Worm (Caenorhabditis elegans) whole organism, L1 larva: Measurements from ENCODE around the gene T05A10.6.

ENCODE experiments used
- aly-2 ChIP-seq: fragments of 150-350 bp; optimal IDR thresholded peaks from 2 replicates; lab custom pipeline; 2014; ENCODE audit warnings: missing biosample characterization, missing genetic modification characterization
- blmp-1 ChIP-seq: fragments of 150-350 bp; optimal IDR thresholded peaks from 2 replicates; lab custom pipeline; 2014; ENCODE audit warnings: missing biosample characterization, missing genetic modification characterization
- ceh-63 ChIP-seq: fragments of 200-800 bp; sonication (Bioruptor generic); optimal IDR thresholded peaks from 2 replicates; lab custom pipeline; 2018; ENCODE audit warnings: mild to moderate bottlenecking, missing genetic modification characterization, missing compliant biosample characterization
- ceh-8 ChIP-seq: fragments of 200-800 bp; sonication (Bioruptor generic); optimal IDR thresholded peaks from 2 replicates; lab custom pipeline; 2018; ENCODE audit warnings: mild to moderate bottlenecking, missing genetic modification characterization, moderate library complexity, missing compliant biosample characterization
- ceh-82 ChIP-seq, 3 experiments: fragments of 150-350 bp in 1 of 3; sonication (generic microtip) in 2 of 3; optimal IDR thresholded peaks; 2 replicates each; lab custom pipeline; 2014 to 2017; ENCODE audit warnings: missing biosample characterization in 3 of 3, missing genetic modification characterization in 3 of 3
- dpl-1 ChIP-seq, 3 experiments: fragments of 150-350 bp in 2 of 3; sonication (generic microtip) in 1 of 3; optimal IDR thresholded peaks; 2 replicates each; lab custom pipeline; 2014 to 2017; ENCODE audit warnings: missing biosample characterization in 3 of 3, missing genetic modification characterization in 3 of 3, missing genetic modification reagents in 3 of 3
- dsc-1 ChIP-seq: sonication (generic microtip); optimal IDR thresholded peaks from 2 replicates; lab custom pipeline; 2016; ENCODE audit warnings: mild to moderate bottlenecking, missing genetic modification characterization, missing compliant biosample characterization
- efl-1 ChIP-seq, 4 experiments: fragments of 150-350 bp; optimal IDR thresholded peaks in 3 of 4; peaks in 1 of 4; 1 replicate in 1 of 4; 2 replicates in 3 of 4; lab custom pipeline; 2014; ENCODE audit warnings: missing biosample characterization in 2 of 4, missing genetic modification characterization in 2 of 4, missing genetic modification reagents in 2 of 4
- efl-3 ChIP-seq: fragments of 200-800 bp; sonication (Bioruptor generic); optimal IDR thresholded peaks from 2 replicates; lab custom pipeline; 2018; ENCODE audit warnings: mild to moderate bottlenecking, missing genetic modification characterization, missing compliant biosample characterization
- egl-13 ChIP-seq: sonication (generic microtip); optimal IDR thresholded peaks from 2 replicates; lab custom pipeline; 2016; ENCODE audit warnings: missing genotype, missing genetic modification reagents, missing genetic modification characterization, missing compliant biosample characterization
- egl-27 ChIP-seq, 2 experiments: fragments of 150-350 bp in 1 of 2; sonication (generic microtip); optimal IDR thresholded peaks; 3 replicates each; lab custom pipeline; 2017 to 2018; ENCODE audit warnings: missing biosample characterization in 2 of 2, missing genetic modification characterization in 2 of 2, missing genetic modification reagents in 2 of 2
- elt-3 ChIP-seq, 6 experiments: fragments of 150-350 bp in 1 of 6; sonication (generic microtip); optimal IDR thresholded peaks; 2 replicates each; lab custom pipeline; 2017 to 2018; ENCODE audit warnings: missing biosample characterization in 6 of 6, missing genetic modification characterization in 6 of 6, inconsistent platforms in 1 of 6
- fkh-10 ChIP-seq: sonication (generic microtip); optimal IDR thresholded peaks from 2 replicates; lab custom pipeline; 2017; ENCODE audit warnings: missing biosample characterization, missing genetic modification reagents, missing genetic modification characterization
- fkh-4 ChIP-seq: sonication (generic microtip); optimal IDR thresholded peaks from 2 replicates; lab custom pipeline; 2016; ENCODE audit warnings: missing compliant biosample characterization, missing genetic modification characterization, borderline replicate concordance
- fkh-8 ChIP-seq: sonication (generic microtip); optimal IDR thresholded peaks from 2 replicates; lab custom pipeline; 2016; ENCODE audit warnings: mild to moderate bottlenecking, missing genetic modification characterization, missing compliant biosample characterization
- grh-1 ChIP-seq: fragments of 200-800 bp; sonication (Bioruptor generic); IDR thresholded peaks from 2 replicates; pipeline ENCODE4 v1.3.6; 2022; ENCODE audit warnings: missing genetic modification reagents, missing genetic modification characterization, missing compliant biosample characterization
- hlh-4 ChIP-seq: sonication (generic microtip); optimal IDR thresholded peaks from 2 replicates; lab custom pipeline; 2016; ENCODE audit warnings: mild to moderate bottlenecking, missing genetic modification characterization, missing compliant biosample characterization
- isw-1 ChIP-seq: fragments of 200-800 bp; sonication (Bioruptor generic); IDR thresholded peaks from 2 replicates; pipeline ENCODE4 v1.3.6; 2022; ENCODE audit warnings: missing genetic modification characterization, missing compliant biosample characterization
- jun-1 ChIP-seq: fragments of 150-350 bp; optimal IDR thresholded peaks from 2 replicates; lab custom pipeline; 2014; ENCODE audit warnings: missing biosample characterization, missing genetic modification reagents, missing genetic modification characterization
- lin-13 ChIP-seq: fragments of 150-350 bp; optimal IDR thresholded peaks from 2 replicates; lab custom pipeline; 2014; ENCODE audit warnings: missing biosample characterization, missing genetic modification reagents, missing genetic modification characterization
- lin-14 ChIP-seq: fragments of 200-800 bp; sonication (Bioruptor generic); optimal IDR thresholded peaks from 2 replicates; lab custom pipeline; 2018; ENCODE audit warnings: mild to moderate bottlenecking, missing genetic modification characterization, moderate library complexity, missing compliant biosample characterization
- lin-15B ChIP-seq: fragments of 150-350 bp; sonication (generic microtip); optimal IDR thresholded peaks from 3 replicates; lab custom pipeline; 2014; ENCODE audit warnings: missing biosample characterization, missing genetic modification characterization
- lin-35 ChIP-seq, 2 experiments: fragments of 150-350 bp; optimal IDR thresholded peaks; 2 replicates each; lab custom pipeline; 2014; ENCODE audit warnings: missing biosample characterization in 2 of 2, missing genetic modification characterization in 2 of 2, missing genetic modification reagents in 2 of 2
- lsy-2 ChIP-seq, 2 experiments: fragments of 150-350 bp; optimal IDR thresholded peaks; 2 replicates each; lab custom pipeline; 2014; ENCODE audit warnings: missing biosample characterization in 2 of 2, missing genetic modification characterization in 2 of 2
- mep-1 ChIP-seq: fragments of 150-350 bp; optimal IDR thresholded peaks from 2 replicates; lab custom pipeline; 2014; ENCODE audit warnings: missing biosample characterization, missing genetic modification characterization
- nhr-20 ChIP-seq: sonication (generic microtip); optimal IDR thresholded peaks from 2 replicates; lab custom pipeline; 2016; ENCODE audit warnings: mild to moderate bottlenecking, missing genetic modification characterization, missing compliant biosample characterization
- nhr-28 ChIP-seq: fragments of 150-350 bp; optimal IDR thresholded peaks from 2 replicates; lab custom pipeline; 2014; ENCODE audit warnings: missing biosample characterization, missing genetic modification characterization
- nhr-47 ChIP-seq: sonication (generic microtip); optimal IDR thresholded peaks from 2 replicates; lab custom pipeline; 2016; ENCODE audit warnings: mild to moderate bottlenecking, missing genetic modification characterization, moderate library complexity, missing compliant biosample characterization
- nhr-71 ChIP-seq: sonication (generic microtip); optimal IDR thresholded peaks from 2 replicates; lab custom pipeline; 2016; ENCODE audit warnings: mild to moderate bottlenecking, missing genetic modification characterization, moderate library complexity, missing compliant biosample characterization
- nhr-77 ChIP-seq: fragments of 150-350 bp; optimal IDR thresholded peaks from 2 replicates; lab custom pipeline; 2014; ENCODE audit warnings: missing biosample characterization, missing genetic modification characterization
- nhr-85 ChIP-seq: sonication (generic microtip); peaks from one replicate; lab custom pipeline; 2016; ENCODE audit warnings: missing genetic modification characterization, inconsistent platforms, missing compliant biosample characterization
- nhr-90 ChIP-seq: sonication (generic microtip); optimal IDR thresholded peaks from 2 replicates; lab custom pipeline; 2016; ENCODE audit warnings: mild to moderate bottlenecking, missing genetic modification characterization, missing compliant biosample characterization; ENCODE audit not compliant: poor library complexity
- pag-3 ChIP-seq: sonication (generic microtip); optimal IDR thresholded peaks from 2 replicates; lab custom pipeline; 2017; ENCODE audit warnings: missing genetic modification characterization, mild to moderate bottlenecking, missing compliant biosample characterization, antibody characterized with exemption, borderline replicate concordance; ENCODE audit not compliant: insufficient read depth
- pax-3 ChIP-seq: fragments of 200-800 bp; sonication (Bioruptor generic); optimal IDR thresholded peaks from 2 replicates; lab custom pipeline; 2018; ENCODE audit warnings: mild to moderate bottlenecking, missing genetic modification characterization, moderate library complexity, missing compliant biosample characterization
- rnt-1 ChIP-seq: sonication (generic microtip); optimal IDR thresholded peaks from 2 replicates; lab custom pipeline; 2016; ENCODE audit warnings: mild to moderate bottlenecking, missing genetic modification characterization, moderate library complexity, missing compliant biosample characterization
- snpc-4 ChIP-seq: fragments of 150-350 bp; optimal IDR thresholded peaks from 2 replicates; lab custom pipeline; 2014; ENCODE audit warnings: missing biosample characterization, missing genetic modification characterization
- snu-23 ChIP-seq: sonication (generic microtip); optimal IDR thresholded peaks from 2 replicates; lab custom pipeline; 2016; ENCODE audit warnings: missing genetic modification characterization, missing compliant biosample characterization
- sptf-1 ChIP-seq: fragments of 150-350 bp; optimal IDR thresholded peaks from 2 replicates; lab custom pipeline; 2014; ENCODE audit warnings: missing biosample characterization, missing genetic modification characterization
- tbx-2 ChIP-seq: sonication (generic microtip); optimal IDR thresholded peaks from 2 replicates; lab custom pipeline; 2016; ENCODE audit warnings: missing genetic modification characterization, missing compliant biosample characterization
- unc-130 ChIP-seq: fragments of 150-350 bp; optimal IDR thresholded peaks from 2 replicates; lab custom pipeline; 2017; ENCODE audit warnings: missing biosample characterization, missing genetic modification characterization, inconsistent platforms
- unc-86 ChIP-seq: sonication (generic microtip); optimal IDR thresholded peaks from 2 replicates; lab custom pipeline; 2016; ENCODE audit warnings: missing genetic modification characterization, missing compliant biosample characterization
- unc-98 ChIP-seq: fragments of 200-800 bp; sonication (Bioruptor generic); IDR thresholded peaks from 2 replicates; pipeline ENCODE4 v1.3.6; 2022; ENCODE audit warnings: missing genetic modification characterization, missing compliant biosample characterization
- zag-1 ChIP-seq: fragments of 150-350 bp; optimal IDR thresholded peaks from 2 replicates; lab custom pipeline; 2014; ENCODE audit warnings: missing biosample characterization, missing genetic modification characterization
- zip-4 ChIP-seq: fragments of 200-800 bp; sonication (Bioruptor generic); optimal IDR thresholded peaks from 2 replicates; lab custom pipeline; 2018; ENCODE audit warnings: mild to moderate bottlenecking, missing genetic modification characterization, moderate library complexity, missing compliant biosample characterization
- ztf-11 ChIP-seq, 2 experiments: sonication (generic microtip); optimal IDR thresholded peaks; 2 replicates each; lab custom pipeline; 2016 to 2017; ENCODE audit warnings: missing genetic modification characterization in 2 of 2, missing biosample characterization in 1 of 2, missing compliant biosample characterization in 1 of 2
- ztf-4 ChIP-seq: fragments of 150-350 bp; optimal IDR thresholded peaks from 2 replicates; lab custom pipeline; 2014; ENCODE audit warnings: missing biosample characterization, missing genetic modification characterization

Gene T05A10.6

DNA sequence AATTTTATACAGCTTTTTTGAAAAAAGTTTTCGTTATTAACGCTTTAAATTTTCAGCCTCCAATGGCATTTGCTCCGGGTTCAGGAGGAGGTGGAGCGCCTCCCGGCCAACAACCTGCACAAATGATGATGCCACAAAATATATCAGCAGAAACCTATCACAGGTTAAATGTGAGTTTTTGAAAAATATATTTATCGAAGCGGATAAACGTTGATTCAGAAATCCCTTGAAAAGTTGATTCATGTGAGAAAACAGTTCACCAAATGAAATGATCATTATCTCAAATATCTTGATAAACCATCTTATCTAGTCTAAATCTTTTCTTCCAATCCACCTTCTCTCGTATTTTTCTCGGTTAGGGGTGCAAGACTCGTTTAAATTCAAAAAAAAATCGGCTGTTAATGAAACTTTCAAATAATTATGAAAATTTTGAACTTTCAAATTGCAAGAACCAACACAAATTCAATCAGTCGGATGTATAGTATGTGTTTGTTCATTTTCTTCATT is 25.3 kb downstream of the T05A10.6 start, which contains the start of gene sma-9:
Gene sma-9 (plus strand): TSS at position 51 of the 507 bp plus-strand sequence.
- TF ChIP-seq nhr-20 (tag; lab: Kevin White, UChicago) (peak; percentile 21), lsy-2 (tag; optimal IDR thresholded peaks at IDR 0.05; lab: Kevin White, UChicago) (peak in 1 of 2 experiments; percentile 11), nhr-71 (tag; lab: Kevin White, UChicago) (peak; percentile 8), lin-14 (GFP tag; lab: Kevin White, UChicago) (peak; percentile 41), unc-86 (no peak), nhr-85 (tag; lab: Kevin White, UChicago) (peak; percentile 91), nhr-90 (tag; lab: Kevin White, UChicago) (no peak), efl-3 (peak; percentile 25), snu-23 (no peak), sptf-1 (tag; lab: Kevin White, UChicago) (no peak)
- TF ChIP-seq, all 84 proteins: peak for 6

ce11 chrX:10768289-10769153 is 26.0 kb downstream of the T05A10.6 start:
- TF ChIP-seq fkh-4 (tag; lab: Kevin White, UChicago) (no peak), unc-86 (no peak), fkh-8 (peak; percentile 61), snpc-4 (peak; percentile 3), lin-14 (GFP tag; lab: Kevin White, UChicago) (peak; percentile 71), nhr-85 (tag; lab: Kevin White, UChicago) (peak; percentile 89), unc-130 (peak; percentile 31), dsc-1 (tag; lab: Kevin White, UChicago) (peak; percentile 44), ceh-8 (peak; percentile 6), dpl-1 (GFP tag; optimal IDR thresholded peaks at IDR 0.05; lab: Kevin White, UChicago) (no peak), elt-3 (tag; optimal IDR thresholded peaks at IDR 0.05; lab: Kevin White, UChicago) (peak in 1 of 6 experiments; percentile 40), grh-1 (GFP tag; lab: Robert Waterston, UW) (no peak), nhr-47 (tag; lab: Kevin White, UChicago) (peak; percentile 27), lin-15B (no peak), ztf-11 (tag; optimal IDR thresholded peaks at IDR 0.05; lab: Kevin White, UChicago) (no peak), hlh-4 (tag; lab: Kevin White, UChicago) (no peak), zag-1 (tag; lab: Kevin White, UChicago) (no peak), snu-23 (peak; percentile 22), tbx-2 (tag; lab: Kevin White, UChicago) (no peak), aly-2 (no peak), egl-13 (tag; lab: Kevin White, UChicago) (peak; percentile 40), ceh-82 (tag; optimal IDR thresholded peaks at IDR 0.05; lab: Kevin White, UChicago) (peak in 2 of 3 experiments; percentile 25 to 42), ceh-63 (GFP tag; lab: Kevin White, UChicago) (no peak), unc-98 (GFP tag; lab: Robert Waterston, UW) (no peak), jun-1 (tag; lab: Kevin White, UChicago) (peak; percentile 5), pag-3 (no peak), rnt-1 (tag; lab: Kevin White, UChicago) (peak; percentile 8), efl-1 (optimal IDR thresholded peaks at IDR 0.05; lab: Kevin White, UChicago) (no peak), efl-1 (GFP tag; optimal IDR thresholded peaks at IDR 0.05 in 1 of 2; lab: Kevin White, UChicago) (peak in 1 of 2 experiments; percentile 19), lin-35 (GFP tag; optimal IDR thresholded peaks at IDR 0.05; lab: Kevin White, UChicago) (peak in 1 of 2 experiments; percentile 2), mep-1 (no peak), isw-1 (GFP tag; lab: Robert Waterston, UW) (no peak; the same call in 1 of the 2 replicates), lin-13 (no peak), nhr-77 (tag; lab: Kevin White, UChicago) (no peak), ztf-4 (tag; lab: Kevin White, UChicago) (no peak), zip-4 (GFP tag; lab: Kevin White, UChicago) (no peak), blmp-1 (tag; lab: Kevin White, UChicago) (peak; percentile 55), pax-3 (tag; lab: Kevin White, UChicago) (no peak), nhr-28 (no peak), fkh-10 (GFP tag; lab: Kevin White, UChicago) (peak; percentile 43), egl-27 (tag; optimal IDR thresholded peaks at IDR 0.05; lab: Kevin White, UChicago) (no peak)
